Fruit fly (Drosophila melanogaster) whole organism, pupa: ENCODE measurements around the gene mTTF.

Experiments used
- CG34367 ChIP-seq: fragments of 200-800 bp; sonication (Bioruptor generic); optimal IDR thresholded peaks from 2 replicates; lab custom pipeline; 2018; ENCODE audit warnings: missing biosample characterization, mild to moderate bottlenecking, missing genetic modification characterization
- EcR ChIP-seq: fragments of 200-800 bp; sonication (Bioruptor generic); optimal IDR thresholded peaks from 3 replicates; lab custom pipeline; 2019; ENCODE audit warnings: missing biosample characterization, missing genetic modification characterization, mild to moderate bottlenecking, moderate library complexity, missing genetic modification reagents

dm6 chr2L:14381881-14382280, 33.3 kb upstream of the mTTF start:
- TF ChIP-seq EcR (GFP tag; lab: Kevin White, UChicago) (no peak), CG34367 (tag; lab: Kevin White, UChicago) (no peak)
